Worm (Caenorhabditis elegans): ENCODE measurements around the gene cyn-17.

- no peak for TF ChIP-seq pqm-1 (tag; optimal IDR thresholded peaks at IDR 0.05)
- TF ChIP-seq unc-86 (tag; optimal IDR thresholded peaks at IDR 0.05): no peak
- TF ChIP-seq ceh-45 (GFP tag; IDR thresholded peaks at IDR 0.05): no peak
- TF ChIP-seq nhr-232 (tag; optimal IDR thresholded peaks at IDR 0.05): no peak
- TF ChIP-seq nhr-11 (tag; optimal IDR thresholded peaks at IDR 0.05): no peak
- no peak for TF ChIP-seq pha-4 (tag; optimal IDR thresholded peaks at IDR 0.05)
- no peak for TF ChIP-seq tbx-2 (tag; optimal IDR thresholded peaks at IDR 0.05)
- TF ChIP-seq K02D7.2 (tag; optimal IDR thresholded peaks at IDR 0.05): no peak
- TF ChIP-seq hlh-13 (GFP tag; optimal IDR thresholded peaks at IDR 0.05): no peak
- TF ChIP-seq Y22D7AL.16 (tag; optimal IDR thresholded peaks at IDR 0.05): no peak
Observed at ce11 chrV:5779984-5780383, 19.5 kb upstream of the cyn-17 start.

Measured in whole organism, late embryonic.